Fruit fly (Drosophila melanogaster): ENCODE measurements around the gene brk.

The brk gene

dm6 chrX:7302329-7302728 lies 5.4 kb upstream of the brk start (continued):
- TF ChIP-seq trh (GFP tag; optimal IDR thresholded peaks at IDR 0.05) (no peak), Xbp1 (GFP tag; optimal IDR thresholded peaks at IDR 0.05) (peak; percentile 42), phol (tag; optimal IDR thresholded peaks at IDR 0.05) (peak; percentile 55), CG11093 (GFP tag; IDR thresholded peaks at IDR 0.05) (0 out of 3 replicates have a peak, but pooled peaks have one; percentile 36), sisA (GFP tag; IDR thresholded peaks at IDR 0.05) (peak; percentile 45), Xrp1 (GFP tag; IDR thresholded peaks at IDR 0.05) (peak; percentile 68), NfI (GFP tag; optimal IDR thresholded peaks at IDR 0.05) (peak; percentile 1), ewg (GFP tag; optimal IDR thresholded peaks at IDR 0.05) (peak; percentile 4), ind (GFP tag; optimal IDR thresholded peaks at IDR 0.05) (peak; percentile 2), cwo (GFP tag; optimal IDR thresholded peaks at IDR 0.05) (no peak), CG16815 (GFP tag; optimal IDR thresholded peaks at IDR 0.05) (peak; percentile 20), CG18262 (tag; optimal IDR thresholded peaks at IDR 0.05) (peak; percentile 24), vvl (GFP tag; IDR thresholded peaks at IDR 0.05) (peak; percentile 51), ttk (GFP tag; IDR thresholded peaks at IDR 0.05) (peak; percentile 33; the same call in 1 of the 2 replicates), CG17359 (tag; optimal IDR thresholded peaks at IDR 0.05) (peak; percentile 37), ase (GFP tag; IDR thresholded peaks at IDR 0.05) (peak; percentile 8; the same call in 1 of the 3 replicates), CG14710 (tag; optimal IDR thresholded peaks at IDR 0.05) (peak; percentile 33), Mes4 (GFP tag; optimal IDR thresholded peaks at IDR 0.05) (no peak), CG17186 (GFP tag; optimal IDR thresholded peaks at IDR 0.05) (no peak), CG32772 (GFP tag; IDR thresholded peaks at IDR 0.05) (peak; percentile 54; the same call in 1 of the 2 replicates), vfl (GFP tag; optimal IDR thresholded peaks at IDR 0.05) (no peak), CG2875 (GFP tag; optimal IDR thresholded peaks at IDR 0.05) (peak; percentile 16), pan (optimal IDR thresholded peaks at IDR 0.05) (no peak), pan (GFP tag; optimal IDR thresholded peaks at IDR 0.05 in 1 of 2, IDR thresholded peaks at IDR 0.05 in 1 of 2) (peak in 1 of 2 experiments; percentile 39), ssp (GFP tag; IDR thresholded peaks at IDR 0.05) (peak; percentile 13; the same call in 1 of the 2 replicates), CG1603 (tag; optimal IDR thresholded peaks at IDR 0.05) (peak; percentile 35), CG12299 (tag; optimal IDR thresholded peaks at IDR 0.05) (no peak), CG33557 (GFP tag; optimal IDR thresholded peaks at IDR 0.05) (peak; percentile 45), dysf (GFP tag; IDR thresholded peaks at IDR 0.05) (peak; percentile 38; the same call in 1 of the 3 replicates), CG6175 (GFP tag; IDR thresholded peaks at IDR 0.05) (no peak), stc (GFP tag; IDR thresholded peaks at IDR 0.05) (0 out of 2 replicates have a peak, but pooled peaks have one; percentile 16), Fer3 (tag; optimal IDR thresholded peaks at IDR 0.05) (no peak), dmrt99B (tag; optimal IDR thresholded peaks at IDR 0.05) (peak; percentile 45), unpg (GFP tag; optimal IDR thresholded peaks at IDR 0.05) (peak; percentile 48), CG12659 (GFP tag; optimal IDR thresholded peaks at IDR 0.05) (no peak), bigmax (GFP tag; optimal IDR thresholded peaks at IDR 0.05) (no peak), Pdp1 (GFP tag; optimal IDR thresholded peaks at IDR 0.05) (peak in 1 of 2 experiments; percentile 2), az2 (GFP tag; optimal IDR thresholded peaks at IDR 0.05) (peak; percentile 19), TFAM (GFP tag; optimal IDR thresholded peaks at IDR 0.05) (no peak), CG4404 (GFP tag; IDR thresholded peaks at IDR 0.05) (peak; percentile 29; the same call in 1 of the 2 replicates), Med (GFP tag) (peak; percentile 53), CG18619 (GFP tag; optimal IDR thresholded peaks at IDR 0.05) (no peak), Asciz (GFP tag; optimal IDR thresholded peaks at IDR 0.05) (peak; percentile 21), chm (GFP tag; IDR thresholded peaks at IDR 0.05) (peak; percentile 47; the same call in 1 of the 2 replicates), CoRest (tag; optimal IDR thresholded peaks at IDR 0.05) (peak; percentile 35), CG3407 (GFP tag; optimal IDR thresholded peaks at IDR 0.05) (no peak), Rx (GFP tag; IDR thresholded peaks at IDR 0.05) (peak; percentile 38; the same call in 1 of the 2 replicates), Ets65A (GFP tag) (peak; percentile 42), lola (GFP tag; optimal IDR thresholded peaks at IDR 0.05) (peak in 1 of 3 experiments; percentile 55), CG33213 (GFP tag; optimal IDR thresholded peaks at IDR 0.05) (no peak)
